Comparison of ENCODE assay signal across 5 worm cellular contexts in genomic region chrII:5872414-5872813, ce11.
TF ChIP-seq lines count a peak whose summit lies in the region.

No protein-coding gene starts in this region.

TF ChIP-seq in whole organism, L1 larva, 84 proteins besides CTCF, POLR2A, EP300 and RAD21:
- no peak for TF ChIP-seq nhr-71 (tag; optimal IDR thresholded peaks at IDR 0.05; lab: Kevin White, UChicago)
- peak; percentile 51 for TF ChIP-seq elt-2 (tag; optimal IDR thresholded peaks at IDR 0.05; lab: Kevin White, UChicago)

TF ChIP-seq in whole organism, L2 larva, 48 proteins besides CTCF, POLR2A, EP300 and RAD21:
- TF ChIP-seq mbf-1 (tag; optimal IDR thresholded peaks at IDR 0.05; lab: Kevin White, UChicago) (no peak), fos-1 (tag; optimal IDR thresholded peaks at IDR 0.05; lab: Kevin White, UChicago) (peak; percentile 53)

TF ChIP-seq in whole organism, L3 larva, 47 proteins besides CTCF, POLR2A, EP300 and RAD21:
- no peak for TF ChIP-seq mdl-1 (tag; optimal IDR thresholded peaks at IDR 0.05; lab: Kevin White, UChicago)
- no peak for TF ChIP-seq nhr-67 (tag; optimal IDR thresholded peaks at IDR 0.05; lab: Kevin White, UChicago)
- TF ChIP-seq elt-2 (tag; optimal IDR thresholded peaks at IDR 0.05; lab: Kevin White, UChicago) = peak; percentile 75

TF ChIP-seq in whole organism, L4 larva, 104 proteins besides CTCF, POLR2A, EP300 and RAD21:
- TF ChIP-seq nhr-28 (tag; optimal IDR thresholded peaks at IDR 0.05; lab: Kevin White, UChicago) (peak; percentile 76), dve-1 (tag; optimal IDR thresholded peaks at IDR 0.05; lab: Kevin White, UChicago; ENCODE audit: insufficient read depth) (peak; percentile 0), unc-39 (tag; optimal IDR thresholded peaks at IDR 0.05; lab: Kevin White, UChicago) (no peak), sdz-12 (GFP tag; optimal IDR thresholded peaks at IDR 0.05; lab: Kevin White, UChicago) (no peak), mdt-29 (GFP tag; IDR thresholded peaks at IDR 0.05; lab: Robert Waterston, UW) (no peak), pqm-1 (tag; optimal IDR thresholded peaks at IDR 0.05; lab: Kevin White, UChicago) (peak; percentile 25), hlh-11 (tag; optimal IDR thresholded peaks at IDR 0.05; lab: Kevin White, UChicago) (peak; percentile 16), mxl-3 (GFP tag; optimal IDR thresholded peaks at IDR 0.05; lab: Kevin White, UChicago) (no peak), fkh-10 (GFP tag; optimal IDR thresholded peaks at IDR 0.05; lab: Kevin White, UChicago) (no peak), nhr-41 (GFP tag; IDR thresholded peaks at IDR 0.05; lab: Robert Waterston, UW) (no peak), rbr-2 (tag; optimal IDR thresholded peaks at IDR 0.05; lab: Kevin White, UChicago) (no peak), ceh-28 (tag; optimal IDR thresholded peaks at IDR 0.05; lab: Kevin White, UChicago) (no peak), jun-1 (tag; optimal IDR thresholded peaks at IDR 0.05; lab: Kevin White, UChicago) (no peak), daf-16 (GFP tag; optimal IDR thresholded peaks at IDR 0.05; lab: Kevin White, UChicago) (no peak), daf-16 (tag; optimal IDR thresholded peaks at IDR 0.05; lab: Kevin White, UChicago) (peak; percentile 56)

TF ChIP-seq in whole organism, young adult, 124 proteins besides CTCF, POLR2A, EP300 and RAD21:
- TF ChIP-seq nhr-80 (tag; optimal IDR thresholded peaks at IDR 0.05; lab: Kevin White, UChicago) = peak; percentile 4
- no peak for TF ChIP-seq D2030.7 (GFP tag; IDR thresholded peaks at IDR 0.05; lab: Robert Waterston, UW)
